Fruit fly (Drosophila melanogaster): Measurements from ENCODE around the gene Son.

- no peak for TF ChIP-seq brk (GFP tag; optimal IDR thresholded peaks at IDR 0.05)
- TF ChIP-seq OdsH (GFP tag; optimal IDR thresholded peaks at IDR 0.05) = no peak
- TF ChIP-seq Abd-B (GFP tag; optimal IDR thresholded peaks at IDR 0.05) = no peak
- TF ChIP-seq rgr (GFP tag; optimal IDR thresholded peaks at IDR 0.05) = no peak
- TF ChIP-seq Mio (GFP tag; optimal IDR thresholded peaks at IDR 0.05) = no peak
- TF ChIP-seq usp (GFP tag; optimal IDR thresholded peaks at IDR 0.05) = no peak
- no peak for TF ChIP-seq dsf (GFP tag; optimal IDR thresholded peaks at IDR 0.05; ENCODE audit: borderline replicate concordance)
- TF ChIP-seq HLH106 (tag; optimal IDR thresholded peaks at IDR 0.05) = no peak
- no peak for TF ChIP-seq N (GFP tag; optimal IDR thresholded peaks at IDR 0.05)
- TF ChIP-seq sage (GFP tag; optimal IDR thresholded peaks at IDR 0.05) = no peak
Measured at dm6 chr3R:9572929-9573811, 4.7 kb upstream of the Son start.
